Fruit fly (Drosophila melanogaster) whole organism, embryonic: ENCODE data around the gene CG34238.

Experiments
- Adf1 ChIP-seq: fragments of 200-800 bp; sonication (Bioruptor generic); IDR thresholded peaks from 2 replicates; pipeline ENCODE4 v1.3.6; 2022; ENCODE audit warnings: missing biosample characterization, missing genetic modification characterization
- CG11695 ChIP-seq: fragments of 200-800 bp; sonication (Bioruptor generic); IDR thresholded peaks from 3 replicates; pipeline ENCODE4 v1.3.6; 2022; ENCODE audit warnings: missing biosample characterization, missing genetic modification characterization
- CG12659 ChIP-seq: fragments of 200-800 bp; sonication (Bioruptor generic); optimal IDR thresholded peaks from 3 replicates; lab custom pipeline; 2017; ENCODE audit warnings: mild to moderate bottlenecking, missing biosample characterization, missing genetic modification reagents, missing genetic modification characterization
- CG12942 ChIP-seq: fragments of 200-800 bp; sonication (Bioruptor generic); optimal IDR thresholded peaks from 3 replicates; lab custom pipeline; 2016; ENCODE audit warnings: missing biosample characterization, missing genetic modification characterization
- CG15073 ChIP-seq: fragments of 200-800 bp; sonication (Bioruptor generic); optimal IDR thresholded peaks from 2 replicates; lab custom pipeline; 2016; ENCODE audit warnings: missing biosample characterization, missing genetic modification characterization
- CG15269 ChIP-seq: fragments of 200-800 bp; sonication (Bioruptor generic); optimal IDR thresholded peaks from 2 replicates; lab custom pipeline; 2018; ENCODE audit warnings: missing biosample characterization, mild to moderate bottlenecking, missing genetic modification characterization, moderate library complexity
- CG17612 ChIP-seq: fragments of 200-800 bp; sonication (Bioruptor generic); IDR thresholded peaks from 2 replicates; pipeline ENCODE4 v1.3.6; 2022; ENCODE audit warnings: missing biosample characterization, missing genetic modification characterization
- CG17829 ChIP-seq: fragments of 200-800 bp; optimal IDR thresholded peaks from 2 replicates; lab custom pipeline; 2019; ENCODE audit warnings: missing biosample characterization, mild to moderate bottlenecking, missing genetic modification characterization, moderate library complexity
- CG1792 ChIP-seq: fragments of 200-800 bp; sonication (Bioruptor generic); optimal IDR thresholded peaks from 2 replicates; lab custom pipeline; 2016; ENCODE audit warnings: missing biosample characterization, missing genetic modification characterization
- CG18599 ChIP-seq: fragments of 200-800 bp; sonication (Bioruptor generic); optimal IDR thresholded peaks from 3 replicates; lab custom pipeline; 2017; ENCODE audit warnings: missing biosample characterization, missing genetic modification characterization, mild to moderate bottlenecking, moderate library complexity, missing genetic modification reagents
- CG30020 ChIP-seq: fragments of 200-800 bp; optimal IDR thresholded peaks from 2 replicates; lab custom pipeline; 2019; ENCODE audit warnings: missing biosample characterization, mild to moderate bottlenecking, missing genetic modification characterization, moderate library complexity
- CG33557 ChIP-seq: fragments of 200-800 bp; sonication (Bioruptor generic); optimal IDR thresholded peaks from 2 replicates; lab custom pipeline; 2019; ENCODE audit warnings: missing biosample characterization, mild to moderate bottlenecking, missing genetic modification characterization, moderate library complexity
- CG3847 ChIP-seq: fragments of 200-800 bp; sonication (Bioruptor generic); IDR thresholded peaks from 2 replicates; pipeline ENCODE4 v1.3.6; 2022; ENCODE audit warnings: missing biosample characterization, missing genetic modification characterization
- CG4360 ChIP-seq: fragments of 200-800 bp; sonication (Bioruptor generic); IDR thresholded peaks from 2 replicates; pipeline ENCODE4 v1.3.6; 2022; ENCODE audit warnings: missing biosample characterization, missing genetic modification characterization
- CG4707 ChIP-seq: fragments of 200-800 bp; sonication (Bioruptor generic); optimal IDR thresholded peaks from 2 replicates; lab custom pipeline; 2018; ENCODE audit warnings: missing biosample characterization, mild to moderate bottlenecking, missing genetic modification characterization, moderate library complexity
- CG6175 ChIP-seq: fragments of 200-800 bp; sonication (Bioruptor generic); IDR thresholded peaks from 3 replicates; pipeline ENCODE4 v1.3.6; 2022; ENCODE audit warnings: missing biosample characterization, missing genetic modification characterization
- CG6791 ChIP-seq: fragments of 200-800 bp; sonication (Bioruptor generic); IDR thresholded peaks from 3 replicates; pipeline ENCODE4 v1.3.6; 2022; ENCODE audit warnings: missing biosample characterization, missing genetic modification characterization; ENCODE audit not compliant: partially characterized antibody
- CG7556 ChIP-seq: fragments of 200-800 bp; sonication (Bioruptor generic); optimal IDR thresholded peaks from 2 replicates; lab custom pipeline; 2017; ENCODE audit warnings: missing biosample characterization, mild to moderate bottlenecking, missing genetic modification characterization
- CG8478 ChIP-seq: fragments of >200 bp; optimal IDR thresholded peaks from 2 replicates; lab custom pipeline; 2018
- CG9797 ChIP-seq: fragments of 200-800 bp; sonication (Bioruptor generic); optimal IDR thresholded peaks from 3 replicates; lab custom pipeline; 2018; ENCODE audit warnings: missing biosample characterization, mild to moderate bottlenecking, missing genetic modification characterization
- CHES-1-like ChIP-seq: fragments of 200-800 bp; sonication (Bioruptor generic); optimal IDR thresholded peaks from 2 replicates; lab custom pipeline; 2016; ENCODE audit warnings: missing biosample characterization, missing genetic modification characterization
- CoRest ChIP-seq: fragments of 200-800 bp; sonication (Bioruptor generic); optimal IDR thresholded peaks from 3 replicates; lab custom pipeline; 2018; ENCODE audit warnings: missing biosample characterization, mild to moderate bottlenecking, missing genetic modification characterization, moderate library complexity
- Dek ChIP-seq: fragments of 200-800 bp; sonication (Bioruptor generic); optimal IDR thresholded peaks from 3 replicates; lab custom pipeline; 2019; ENCODE audit warnings: missing biosample characterization, mild to moderate bottlenecking, missing genetic modification characterization, moderate library complexity
- Fer2 ChIP-seq: fragments of 200-800 bp; sonication (Bioruptor generic); optimal IDR thresholded peaks from 2 replicates; lab custom pipeline; 2018; ENCODE audit warnings: missing biosample characterization, mild to moderate bottlenecking, missing genetic modification characterization, moderate library complexity
- HHEX ChIP-seq: fragments of 200-800 bp; sonication (Bioruptor generic); optimal IDR thresholded peaks from 3 replicates; lab custom pipeline; 2017; ENCODE audit warnings: missing biosample characterization, mild to moderate bottlenecking, missing genetic modification characterization, missing genetic modification reagents
- HmgD ChIP-seq: fragments of 200-800 bp; sonication (Bioruptor generic); optimal IDR thresholded peaks from 3 replicates; lab custom pipeline; 2016; ENCODE audit warnings: missing biosample characterization, missing genetic modification characterization
- Hr39 ChIP-seq: fragments of >200 bp; optimal IDR thresholded peaks from 2 replicates; lab custom pipeline; 2017
- Max ChIP-seq: fragments of 200-800 bp; sonication (Bioruptor generic); optimal IDR thresholded peaks from 2 replicates; lab custom pipeline; 2016; ENCODE audit warnings: missing biosample characterization, mild to moderate bottlenecking, missing genetic modification characterization
- NFAT ChIP-seq: fragments of 200-800 bp; sonication (Bioruptor generic); IDR thresholded peaks from 2 replicates; pipeline ENCODE4 v1.3.6; 2022; ENCODE audit warnings: missing biosample characterization, missing genetic modification characterization
- NK7.1 ChIP-seq: fragments of 200-800 bp; sonication (Bioruptor generic); optimal IDR thresholded peaks from 3 replicates; lab custom pipeline; 2016; ENCODE audit warnings: missing biosample characterization, missing genetic modification characterization
- Nf-YC ChIP-seq: fragments of 200-800 bp; optimal IDR thresholded peaks from 3 replicates; lab custom pipeline; 2019; ENCODE audit warnings: missing biosample characterization, mild to moderate bottlenecking, missing genetic modification characterization, moderate library complexity
- Rfx ChIP-seq: fragments of 200-800 bp; sonication (Bioruptor generic); IDR thresholded peaks from 2 replicates; pipeline ENCODE4 v1.3.6; 2022; ENCODE audit warnings: missing biosample characterization, missing genetic modification characterization
- Sry-δ ChIP-seq: fragments of 200-800 bp; sonication (Bioruptor generic); optimal IDR thresholded peaks from 2 replicates; lab custom pipeline; 2016; ENCODE audit warnings: missing biosample characterization, missing genetic modification characterization
- Tbp ChIP-seq: fragments of >200 bp; optimal IDR thresholded peaks from 2 replicates; lab custom pipeline; 2018; ENCODE audit warnings: missing biosample characterization, missing genetic modification characterization
- aop ChIP-seq: fragments of 200-800 bp; sonication (Bioruptor generic); IDR thresholded peaks from 2 replicates; pipeline ENCODE4 v1.3.6; 2022; ENCODE audit warnings: missing biosample characterization, missing genetic modification characterization
- bab2 ChIP-seq: fragments of 200-800 bp; sonication (Bioruptor generic); optimal IDR thresholded peaks from 2 replicates; lab custom pipeline; 2016; ENCODE audit warnings: missing biosample characterization, missing genetic modification characterization
- crol ChIP-seq: fragments of 200-800 bp; sonication (Bioruptor generic); IDR thresholded peaks from 2 replicates; pipeline ENCODE4 v1.3.6; 2022; ENCODE audit warnings: missing biosample characterization, missing genetic modification characterization
- cwo ChIP-seq: fragments of 200-800 bp; sonication (Bioruptor generic); optimal IDR thresholded peaks from 3 replicates; lab custom pipeline; 2017; ENCODE audit warnings: missing biosample characterization, missing genetic modification characterization, mild to moderate bottlenecking, moderate library complexity, missing genetic modification reagents
- dysf ChIP-seq: fragments of 200-800 bp; sonication (Bioruptor generic); IDR thresholded peaks from 3 replicates; pipeline ENCODE4 v1.3.6; 2022; ENCODE audit warnings: missing biosample characterization, missing genetic modification characterization
- eyg ChIP-seq: fragments of 200-800 bp; sonication (Bioruptor generic); optimal IDR thresholded peaks from 3 replicates; lab custom pipeline; 2016; ENCODE audit warnings: missing biosample characterization, missing genetic modification characterization
- fd102C ChIP-seq: fragments of 200-800 bp; sonication (Bioruptor generic); optimal IDR thresholded peaks from 2 replicates; lab custom pipeline; 2018; ENCODE audit warnings: missing biosample characterization, mild to moderate bottlenecking, missing genetic modification characterization, moderate library complexity
- jing ChIP-seq: fragments of 200-800 bp; sonication (Bioruptor generic); optimal IDR thresholded peaks from 2 replicates; lab custom pipeline; 2018; ENCODE audit warnings: missing biosample characterization, mild to moderate bottlenecking, missing genetic modification characterization
- lilli ChIP-seq: fragments of 200-800 bp; sonication (Bioruptor generic); optimal IDR thresholded peaks from 3 replicates; lab custom pipeline; 2016; ENCODE audit warnings: missing biosample characterization, missing genetic modification characterization
- nerfin-2 ChIP-seq: fragments of 200-800 bp; sonication (Bioruptor generic); IDR thresholded peaks from 2 replicates; pipeline ENCODE4 v1.3.6; 2022; ENCODE audit warnings: missing biosample characterization, missing genetic modification characterization; ENCODE audit not compliant: partially characterized antibody
- sqz ChIP-seq: fragments of 200-800 bp; sonication (Bioruptor generic); optimal IDR thresholded peaks from 3 replicates; lab custom pipeline; 2018; ENCODE audit warnings: missing biosample characterization, mild to moderate bottlenecking, missing genetic modification characterization
- sug ChIP-seq: fragments of 200-800 bp; optimal IDR thresholded peaks from 2 replicates; lab custom pipeline; 2019; ENCODE audit warnings: missing biosample characterization, mild to moderate bottlenecking, missing genetic modification characterization, moderate library complexity
- tgo ChIP-seq: fragments of 200-800 bp; sonication (Bioruptor generic); IDR thresholded peaks from 3 replicates; pipeline ENCODE4 v1.3.6; 2022; ENCODE audit warnings: missing biosample characterization, missing genetic modification characterization
- tio ChIP-seq: fragments of 200-800 bp; sonication (Bioruptor generic); optimal IDR thresholded peaks from 2 replicates; lab custom pipeline; 2017; ENCODE audit warnings: missing biosample characterization, missing genetic modification characterization, inconsistent platforms
- vfl ChIP-seq: fragments of 200-800 bp; sonication (Bioruptor generic); optimal IDR thresholded peaks from 2 replicates; lab custom pipeline; 2016; ENCODE audit warnings: missing biosample characterization, missing genetic modification characterization
- zen ChIP-seq: fragments of 200-800 bp; sonication (Bioruptor generic); optimal IDR thresholded peaks from 3 replicates; lab custom pipeline; 2018; ENCODE audit warnings: missing biosample characterization, mild to moderate bottlenecking, missing genetic modification characterization, moderate library complexity

Gene CG34238

DNA sequence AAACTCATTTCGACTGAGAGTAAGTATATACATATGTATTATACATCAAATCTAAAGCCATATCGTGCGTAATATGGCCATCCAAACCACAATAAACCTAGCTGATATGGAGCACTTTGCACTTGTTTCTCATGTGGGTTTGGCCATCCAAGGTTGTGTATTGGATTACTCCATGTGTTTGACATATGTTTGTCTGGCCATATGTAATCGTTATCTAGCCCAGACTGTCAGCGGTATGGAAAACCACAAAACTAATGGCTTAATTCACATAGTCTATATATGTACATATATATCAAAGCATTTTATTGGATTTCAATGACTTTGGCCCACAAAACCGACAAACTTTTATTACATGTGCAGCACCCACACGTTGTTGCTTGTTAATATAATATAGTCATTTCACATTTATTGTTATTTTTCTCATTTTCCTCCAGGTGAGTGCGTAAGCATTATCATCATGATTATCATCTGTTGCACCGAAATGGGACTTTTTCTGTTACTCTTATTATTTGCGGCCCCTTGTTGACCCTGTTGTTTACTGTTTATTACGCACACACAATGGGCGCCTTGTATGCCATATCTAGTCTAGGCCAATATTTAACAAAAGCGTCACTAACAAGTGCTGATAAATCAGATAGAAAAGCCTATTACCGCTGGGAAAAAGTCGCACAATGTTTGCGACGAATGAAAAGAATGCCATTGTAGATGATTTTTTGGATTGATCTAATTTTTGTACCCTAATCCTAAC, 30.3 kb downstream of the CG34238 start (continued):
- TF ChIP-seq aop (GFP tag; lab: Robert Waterston, UW) (no peak), Rfx (GFP tag; lab: Robert Waterston, UW) (peak; percentile 19; the same call in 1 of the 2 replicates), CG12942 (peak; percentile 62), CG4707 (GFP tag; lab: Kevin White, UChicago) (peak; percentile 78), Fer2 (tag; lab: Kevin White, UChicago) (peak; percentile 7), sqz (GFP tag; lab: Kevin White, UChicago) (peak; percentile 36), CG17829 (peak; percentile 14), CG17612 (no peak), HHEX (peak; percentile 84), CG7556 (GFP tag; lab: Kevin White, UChicago) (peak; percentile 54), CG9797 (GFP tag; lab: Kevin White, UChicago) (no peak), Hr39 (no peak), CG15269 (tag; lab: Kevin White, UChicago) (peak; percentile 68), Sry-δ (peak; percentile 34), jing (GFP tag; lab: Kevin White, UChicago) (peak; percentile 16), tgo (GFP tag; lab: Robert Waterston, UW) (peak; percentile 29; the same call in 1 of the 3 replicates), CG12659 (GFP tag; lab: Kevin White, UChicago) (peak; percentile 47), Nf-YC (tag; lab: Kevin White, UChicago) (peak; percentile 7), CHES-1-like (GFP tag; lab: Kevin White, UChicago) (peak; percentile 49), Max (GFP tag; lab: Kevin White, UChicago) (peak; percentile 10), Adf1 (GFP tag; lab: Robert Waterston, UW) (no peak), NFAT (GFP tag; lab: Robert Waterston, UW) (no peak), CG8478 (lab: Kevin White, UChicago) (no peak), lilli (GFP tag; lab: Kevin White, UChicago) (peak; percentile 34), sug (peak; percentile 36), NK7.1 (GFP tag; lab: Kevin White, UChicago) (peak; percentile 70), CG6175 (GFP tag; lab: Robert Waterston, UW) (no peak), CoRest (tag; lab: Kevin White, UChicago) (peak; percentile 63), zen (tag; lab: Kevin White, UChicago) (no peak), CG4360 (peak; percentile 27; the same call in 1 of the 2 replicates), fd102C (no peak), CG3847 (GFP tag; lab: Robert Waterston, UW) (no peak), bab2 (GFP tag; lab: Kevin White, UChicago) (peak; percentile 81), CG18599 (GFP tag; lab: Kevin White, UChicago) (peak; percentile 78), nerfin-2 (GFP tag; lab: Robert Waterston, UW) (no peak), Tbp (GFP tag; lab: Kevin White, UChicago) (no peak), CG33557 (GFP tag; lab: Kevin White, UChicago) (peak; percentile 40), CG1792 (GFP tag; lab: Kevin White, UChicago) (peak; percentile 70), dysf (no peak), tio (GFP tag; lab: Kevin White, UChicago) (peak; percentile 55), vfl (GFP tag; lab: Kevin White, UChicago) (peak; percentile 37), eyg (peak; percentile 53), crol (GFP tag; lab: Robert Waterston, UW) (no peak), CG30020 (no peak), CG6791 (GFP tag; lab: Robert Waterston, UW) (no peak), CG15073 (GFP tag; lab: Kevin White, UChicago) (no peak), cwo (peak; percentile 58), CG11695 (GFP tag; lab: Robert Waterston, UW) (peak; percentile 15; the same call in 1 of the 3 replicates), Dek (tag; lab: Kevin White, UChicago) (peak; percentile 58), HmgD (GFP tag; lab: Kevin White, UChicago) (no peak)
